Fruit fly (Drosophila melanogaster): ENCODE data around the gene CG16782.
A peak's percentile ranks its signal among the peaks of the same experiment; 100 is the strongest.

CG16782 gene

dm6 chrX:3414003-3414767 is 45.9 kb downstream of the CG16782 start (continued):
- peak; percentile 16 for TF ChIP-seq CG8281 (tag; optimal IDR thresholded peaks at IDR 0.05)
- TF ChIP-seq CG4820 (GFP tag; optimal IDR thresholded peaks at IDR 0.05) = peak; percentile 36
- no peak for TF ChIP-seq CG9797 (GFP tag; optimal IDR thresholded peaks at IDR 0.05)
- TF ChIP-seq CG12391 (tag; optimal IDR thresholded peaks at IDR 0.05) = peak; percentile 74
- peak; percentile 16 for TF ChIP-seq HmgZ (tag; optimal IDR thresholded peaks at IDR 0.05)
- peak; percentile 80 for TF ChIP-seq CG12659 (GFP tag; optimal IDR thresholded peaks at IDR 0.05)
- TF ChIP-seq gsb-n (tag; optimal IDR thresholded peaks at IDR 0.05) = peak; percentile 42
- TF ChIP-seq dan (GFP tag; IDR thresholded peaks at IDR 0.05) = no peak
- TF ChIP-seq Hr39 (optimal IDR thresholded peaks at IDR 0.05) = no peak
- TF ChIP-seq CG12104 (GFP tag; optimal IDR thresholded peaks at IDR 0.05) = peak; percentile 56
- TF ChIP-seq Lpt (GFP tag; optimal IDR thresholded peaks at IDR 0.05) = no peak
- TF ChIP-seq wek (GFP tag; optimal IDR thresholded peaks at IDR 0.05) = no peak
- no peak for TF ChIP-seq gro (GFP tag; optimal IDR thresholded peaks at IDR 0.05)
- no peak for TF ChIP-seq insv (GFP tag; optimal IDR thresholded peaks at IDR 0.05)
- TF ChIP-seq twi (tag; optimal IDR thresholded peaks at IDR 0.05) = no peak
- TF ChIP-seq CG6654 (GFP tag; optimal IDR thresholded peaks at IDR 0.05) = peak; percentile 33
- no peak for TF ChIP-seq repo (GFP tag; optimal IDR thresholded peaks at IDR 0.05)
- peak; percentile 78 for TF ChIP-seq sd (tag; optimal IDR thresholded peaks at IDR 0.05)
- peak; percentile 52 for TF ChIP-seq CG12299 (tag; optimal IDR thresholded peaks at IDR 0.05)
- TF ChIP-seq CG3065 (GFP tag; optimal IDR thresholded peaks at IDR 0.05) = no peak
- no peak for TF ChIP-seq corto (GFP tag; optimal IDR thresholded peaks at IDR 0.05)
- TF ChIP-seq Deaf1 (tag; optimal IDR thresholded peaks at IDR 0.05) = peak; percentile 29
- TF ChIP-seq Ada2b (GFP tag; IDR thresholded peaks at IDR 0.05) = peak; percentile 53
- TF ChIP-seq Ravus (GFP tag; IDR thresholded peaks at IDR 0.05) = no peak
- peak; percentile 75 for TF ChIP-seq row (GFP tag; IDR thresholded peaks at IDR 0.05)
- TF ChIP-seq D (optimal IDR thresholded peaks at IDR 0.05) = no peak
- peak; percentile 38 for TF ChIP-seq D (GFP tag; optimal IDR thresholded peaks at IDR 0.05)
- TF ChIP-seq CG4404 (GFP tag; IDR thresholded peaks at IDR 0.05) = peak; percentile 39; the same call in 1 of the 2 replicates
- no peak for TF ChIP-seq nom (GFP tag; optimal IDR thresholded peaks at IDR 0.05)
- TF ChIP-seq D19B (GFP tag; optimal IDR thresholded peaks at IDR 0.05) = peak; percentile 58
- TF ChIP-seq CG12942 (GFP tag; optimal IDR thresholded peaks at IDR 0.05) = no peak
- TF ChIP-seq CG11695 (GFP tag; IDR thresholded peaks at IDR 0.05) = peak; percentile 74
- TF ChIP-seq CG8359 (GFP tag; optimal IDR thresholded peaks at IDR 0.05; ENCODE audit: borderline replicate concordance) = no peak
- no peak for TF ChIP-seq vnd (GFP tag; IDR thresholded peaks at IDR 0.05; ENCODE audit: partially characterized antibody)
- TF ChIP-seq sug (tag; optimal IDR thresholded peaks at IDR 0.05) = peak; percentile 96
- TF ChIP-seq ci (GFP tag; IDR thresholded peaks at IDR 0.05) = no peak
- peak; percentile 6 for TF ChIP-seq zfh2 (GFP tag; optimal IDR thresholded peaks at IDR 0.05)
- 0 out of 2 replicates have a peak, but pooled peaks have one; percentile 14 for TF ChIP-seq CG14667 (GFP tag; IDR thresholded peaks at IDR 0.05)
- TF ChIP-seq CG33557 (GFP tag; optimal IDR thresholded peaks at IDR 0.05) = no peak
- no peak for TF ChIP-seq CG6175 (GFP tag; IDR thresholded peaks at IDR 0.05)
- peak; percentile 72 for TF ChIP-seq D19A (tag; optimal IDR thresholded peaks at IDR 0.05)
- no peak for TF ChIP-seq CG10462 (GFP tag; optimal IDR thresholded peaks at IDR 0.05)
- no peak for TF ChIP-seq CG33213 (GFP tag; optimal IDR thresholded peaks at IDR 0.05)
- TF ChIP-seq Dfd (GFP tag; optimal IDR thresholded peaks at IDR 0.05) = no peak
- TF ChIP-seq CG17328 (GFP tag; IDR thresholded peaks at IDR 0.05) = peak; percentile 59
- TF ChIP-seq bowl (GFP tag; IDR thresholded peaks at IDR 0.05) = no peak
- no peak for TF ChIP-seq gcm2 (GFP tag; optimal IDR thresholded peaks at IDR 0.05)
- no peak for TF ChIP-seq schlank (tag; optimal IDR thresholded peaks at IDR 0.05)
- peak; percentile 49; the same call in 1 of the 2 replicates for TF ChIP-seq E2f2 (GFP tag; IDR thresholded peaks at IDR 0.05)
- no peak for TF ChIP-seq CG17912 (GFP tag; optimal IDR thresholded peaks at IDR 0.05)
- TF ChIP-seq Rfx (GFP tag; IDR thresholded peaks at IDR 0.05) = peak; percentile 73
